Fruit fly (Drosophila melanogaster): Measurements from ENCODE around the gene emei.

Gene emei

DNA sequence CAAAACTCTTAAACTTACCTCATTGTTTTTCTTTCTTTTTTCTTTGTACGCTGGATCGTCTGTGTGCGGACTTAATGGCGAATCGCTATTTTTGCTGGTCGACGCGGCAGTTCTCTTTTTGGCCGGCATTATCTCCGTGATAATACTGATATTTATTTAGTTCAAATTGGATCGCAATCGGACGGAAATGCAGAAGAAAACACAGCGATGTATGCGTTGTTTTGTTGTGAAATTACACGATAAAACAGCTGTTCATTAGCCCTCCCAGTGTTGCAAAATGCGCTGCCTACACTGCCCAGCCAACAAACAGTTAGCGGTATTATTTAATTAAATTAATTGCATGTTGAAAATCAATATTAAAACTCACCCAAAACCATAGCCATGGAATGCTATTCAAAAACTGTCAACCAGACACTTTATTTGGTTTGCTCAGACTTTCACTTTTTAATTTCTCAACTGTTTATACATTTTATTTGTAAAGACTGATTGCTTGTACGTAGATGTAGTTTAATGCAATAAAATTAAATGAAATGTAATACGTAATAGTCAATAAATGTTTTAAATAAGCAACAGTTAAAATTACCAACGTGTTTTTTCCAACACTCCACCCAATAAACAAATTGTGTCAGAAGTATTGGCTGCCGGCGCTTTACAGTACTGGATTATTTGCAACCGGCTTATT, 11.4 kb upstream of the emei start, which contains the start of the genes Irbp18 and APP-BP1 (continued):
- TF ChIP-seq CG4730 (GFP tag; IDR thresholded peaks at IDR 0.05): peak; percentile 73
- peak; percentile 50 for TF ChIP-seq CG14965 (GFP tag; optimal IDR thresholded peaks at IDR 0.05; ENCODE audit: borderline replicate concordance)
- peak; percentile 16 for TF ChIP-seq ftz-f1 (GFP tag; optimal IDR thresholded peaks at IDR 0.05)
- peak; percentile 81 for TF ChIP-seq fd64A (GFP tag; optimal IDR thresholded peaks at IDR 0.05)
- peak; percentile 92 for TF ChIP-seq Side (GFP tag; optimal IDR thresholded peaks at IDR 0.05)
- no peak for TF ChIP-seq CG13287 (GFP tag; IDR thresholded peaks at IDR 0.05; ENCODE audit: partially characterized antibody)
- peak; percentile 87 for TF ChIP-seq CG10462 (GFP tag; optimal IDR thresholded peaks at IDR 0.05)
- TF ChIP-seq HmgZ (tag; optimal IDR thresholded peaks at IDR 0.05): peak; percentile 96
- no peak for TF ChIP-seq hb (GFP tag; IDR thresholded peaks at IDR 0.05; ENCODE audit: partially characterized antibody)
- TF ChIP-seq ems (GFP tag; optimal IDR thresholded peaks at IDR 0.05): peak; percentile 96
- TF ChIP-seq CG17829 (tag; optimal IDR thresholded peaks at IDR 0.05): peak; percentile 91
- TF ChIP-seq ato (GFP tag; IDR thresholded peaks at IDR 0.05; ENCODE audit: partially characterized antibody): no peak
- peak; percentile 45 for TF ChIP-seq CG15073 (GFP tag; optimal IDR thresholded peaks at IDR 0.05)
- TF ChIP-seq zfh1 (GFP tag; IDR thresholded peaks at IDR 0.05): peak; percentile 84
- TF ChIP-seq zen (tag; optimal IDR thresholded peaks at IDR 0.05): peak; percentile 85
- TF ChIP-seq zf30C (GFP tag; optimal IDR thresholded peaks at IDR 0.05): peak; percentile 25
- TF ChIP-seq klu (GFP tag; IDR thresholded peaks at IDR 0.05): peak; percentile 80; the same call in 1 of the 2 replicates
- TF ChIP-seq CTCF (GFP tag; optimal IDR thresholded peaks at IDR 0.05): peak; percentile 50
- peak; percentile 93 for TF ChIP-seq Hmx (GFP tag; optimal IDR thresholded peaks at IDR 0.05)
- peak; percentile 69 for TF ChIP-seq Hey (tag; optimal IDR thresholded peaks at IDR 0.05)
- TF ChIP-seq pan (optimal IDR thresholded peaks at IDR 0.05): no peak
- TF ChIP-seq pan (GFP tag; optimal IDR thresholded peaks at IDR 0.05 in 1 of 2, IDR thresholded peaks at IDR 0.05 in 1 of 2): peak in 1 of 2 experiments; percentile 92
- TF ChIP-seq zen2 (GFP tag; IDR thresholded peaks at IDR 0.05; ENCODE audit: partially characterized antibody): no peak
- peak; percentile 77 for TF ChIP-seq twi (tag; optimal IDR thresholded peaks at IDR 0.05)
- TF ChIP-seq NC2β (GFP tag; optimal IDR thresholded peaks at IDR 0.05): peak; percentile 93
- peak; percentile 86 for TF ChIP-seq repo (GFP tag; optimal IDR thresholded peaks at IDR 0.05)
- TF ChIP-seq lab (GFP tag; optimal IDR thresholded peaks at IDR 0.05): peak; percentile 95
- peak; percentile 94 for TF ChIP-seq Dad (GFP tag; optimal IDR thresholded peaks at IDR 0.05)
- peak; percentile 93 for TF ChIP-seq phol (tag; optimal IDR thresholded peaks at IDR 0.05)
- TF ChIP-seq ab (GFP tag; optimal IDR thresholded peaks at IDR 0.05): peak; percentile 76
- peak; percentile 87 for TF ChIP-seq ewg (GFP tag; optimal IDR thresholded peaks at IDR 0.05)
- peak; percentile 84 for TF ChIP-seq ara (GFP tag; IDR thresholded peaks at IDR 0.05)
- peak; percentile 90 for TF ChIP-seq CG12236 (GFP tag; optimal IDR thresholded peaks at IDR 0.05)
- peak; percentile 97 for TF ChIP-seq Max (GFP tag; optimal IDR thresholded peaks at IDR 0.05)
- TF ChIP-seq CG12659 (GFP tag; optimal IDR thresholded peaks at IDR 0.05): peak; percentile 97
- TF ChIP-seq az2 (GFP tag; optimal IDR thresholded peaks at IDR 0.05): peak; percentile 96
- TF ChIP-seq trh (GFP tag; optimal IDR thresholded peaks at IDR 0.05): peak; percentile 91
- peak; percentile 92 for TF ChIP-seq CG12769 (tag; optimal IDR thresholded peaks at IDR 0.05)
- peak; percentile 93 for TF ChIP-seq CG15269 (tag; optimal IDR thresholded peaks at IDR 0.05)
- no peak for TF ChIP-seq HLH4C (GFP tag; IDR thresholded peaks at IDR 0.05; ENCODE audit: partially characterized antibody)
- peak; percentile 91; the same call in 2 of the 3 replicates for TF ChIP-seq CG3726 (GFP tag; IDR thresholded peaks at IDR 0.05)
- TF ChIP-seq jigr1 (GFP tag; IDR thresholded peaks at IDR 0.05): peak; percentile 54; the same call in 1 of the 3 replicates
- peak; percentile 83 for TF ChIP-seq en (GFP tag; optimal IDR thresholded peaks at IDR 0.05)
- peak; percentile 82 for TF ChIP-seq CG31388 (GFP tag; optimal IDR thresholded peaks at IDR 0.05)
- no peak for TF ChIP-seq Trl (optimal IDR thresholded peaks at IDR 0.05)
- peak; percentile 92 for TF ChIP-seq Trl (GFP tag; optimal IDR thresholded peaks at IDR 0.05)
- TF ChIP-seq Pdp1 (GFP tag; optimal IDR thresholded peaks at IDR 0.05): peak; percentile 92 to 96
- peak; percentile 64 for TF ChIP-seq CG3995 (GFP tag; optimal IDR thresholded peaks at IDR 0.05)
- peak; percentile 75 for TF ChIP-seq HLH3B (GFP tag; IDR thresholded peaks at IDR 0.05)
- TF ChIP-seq CG10321 (GFP tag; IDR thresholded peaks at IDR 0.05): peak; percentile 39; the same call in 1 of the 2 replicates
